Worm (Caenorhabditis elegans): Measurements from ENCODE around the gene K08D10.14.

Gene K08D10.14

DNA sequence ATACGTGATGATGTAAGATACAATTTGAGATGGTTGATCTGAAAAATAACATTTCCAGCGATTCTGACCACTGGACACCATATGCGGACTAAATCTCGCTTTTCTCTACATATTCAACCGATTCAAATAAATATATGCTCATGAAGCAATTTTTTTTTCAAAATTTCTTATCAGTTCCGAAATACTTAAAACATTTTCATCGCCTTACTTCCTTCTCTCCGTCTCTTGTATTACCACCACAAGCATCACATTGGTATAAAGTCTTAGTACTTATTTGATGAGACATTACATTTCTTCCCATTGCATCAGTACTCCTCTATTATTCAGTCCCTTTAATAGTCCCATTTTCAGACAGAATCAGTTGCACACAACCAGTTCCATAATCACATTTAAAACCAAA is at the start of gene K08D10.14:
K08D10.14 (plus strand) TSS at position 301 of the 400 bp plus-strand sequence.
- TF ChIP-seq fos-1 (tag; optimal IDR thresholded peaks at IDR 0.05) (peak; percentile 0), nhr-77 (tag; optimal IDR thresholded peaks at IDR 0.05) (no peak)

DNA sequence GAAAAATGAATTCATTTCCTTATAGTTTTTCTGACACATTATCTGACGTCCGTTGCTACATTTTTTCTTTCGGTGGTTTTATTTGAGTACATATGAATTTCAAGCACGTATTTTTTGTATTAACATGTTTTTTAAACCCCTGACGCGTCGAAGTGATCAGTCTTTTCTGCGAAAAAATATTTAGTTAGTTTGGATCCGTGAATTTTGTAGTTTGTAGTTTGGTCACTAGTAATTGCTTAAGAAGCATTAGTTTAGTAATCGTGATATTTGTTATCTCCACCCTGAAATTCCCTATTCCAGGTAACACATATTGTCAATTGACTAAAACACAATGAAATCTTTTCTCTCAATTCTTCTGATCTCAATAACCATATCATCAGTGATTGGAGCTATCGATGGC is 46.0 kb upstream of the K08D10.14 start, which contains the start of gene C35B1.7:
C35B1.7 (plus strand) TSS at position 301 of the 400 bp plus-strand sequence.
- TF ChIP-seq nhr-6 (tag; optimal IDR thresholded peaks at IDR 0.05) (no peak), nhr-12 (tag; optimal IDR thresholded peaks at IDR 0.05) (no peak), unc-55 (GFP tag; optimal IDR thresholded peaks at IDR 0.05) (no peak), nhr-21 (tag; optimal IDR thresholded peaks at IDR 0.05) (no peak), lin-39 (tag; optimal IDR thresholded peaks at IDR 0.05) (no peak), sem-4 (tag; optimal IDR thresholded peaks at IDR 0.05) (no peak), aly-2 (tag; optimal IDR thresholded peaks at IDR 0.05) (no peak), ama-1 (optimal IDR thresholded peaks at IDR 0.05) (no peak), blmp-1 (tag; optimal IDR thresholded peaks at IDR 0.05; ENCODE audit: insufficient read depth) (no peak), snpc-4 (tag; optimal IDR thresholded peaks at IDR 0.05) (no peak), mdl-1 (tag; optimal IDR thresholded peaks at IDR 0.05) (no peak), dmd-4 (tag; optimal IDR thresholded peaks at IDR 0.05) (no peak), unc-62 (GFP tag; optimal IDR thresholded peaks at IDR 0.05) (no peak)

DNA sequence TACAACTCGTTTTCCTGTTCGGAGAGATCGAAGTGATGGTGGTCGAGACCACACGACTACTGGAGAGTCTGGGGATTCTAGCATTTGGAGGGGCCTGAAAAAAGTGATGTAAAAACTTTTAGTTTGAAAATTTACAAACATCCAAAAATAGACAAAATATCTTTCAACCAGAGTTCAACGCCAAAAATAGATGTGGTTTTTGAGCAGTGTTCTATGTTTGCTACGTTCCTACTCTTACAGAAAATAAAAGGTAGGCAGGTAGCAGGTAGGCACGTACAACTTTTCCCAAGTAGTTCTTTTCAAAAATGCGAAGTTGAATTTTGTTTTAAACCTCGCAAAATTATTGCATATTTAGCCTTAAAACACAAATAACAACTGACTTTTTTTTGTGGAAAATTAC is 42.4 kb upstream of the K08D10.14 start, which contains the start of gene F49F1.14:
F49F1.14 (minus strand) TSS at position 101 of the 400 bp plus-strand sequence.
- TF ChIP-seq sma-3 (GFP tag; optimal IDR thresholded peaks at IDR 0.05) (no peak), nhr-25 (tag; optimal IDR thresholded peaks at IDR 0.05) (no peak), elt-3 (tag; optimal IDR thresholded peaks at IDR 0.05) (no peak), lin-11 (tag; optimal IDR thresholded peaks at IDR 0.05) (no peak), alr-1 (tag; optimal IDR thresholded peaks at IDR 0.05) (no peak), nhr-129 (tag; optimal IDR thresholded peaks at IDR 0.05) (no peak), gmeb-1 (tag; optimal IDR thresholded peaks at IDR 0.05) (no peak), nhr-6 (tag; optimal IDR thresholded peaks at IDR 0.05) (no peak), unc-55 (GFP tag; optimal IDR thresholded peaks at IDR 0.05) (no peak), unc-39 (tag; optimal IDR thresholded peaks at IDR 0.05) (no peak), ztf-11 (tag; optimal IDR thresholded peaks at IDR 0.05) (no peak), lin-39 (tag; optimal IDR thresholded peaks at IDR 0.05) (no peak), nhr-21 (tag; optimal IDR thresholded peaks at IDR 0.05) (no peak), aly-2 (tag; optimal IDR thresholded peaks at IDR 0.05) (no peak), ZK546.5 (tag; optimal IDR thresholded peaks at IDR 0.05) (no peak), nhr-237 (tag; optimal IDR thresholded peaks at IDR 0.05) (no peak), nhr-77 (tag; optimal IDR thresholded peaks at IDR 0.05) (no peak), R02D3.7 (tag; optimal IDR thresholded peaks at IDR 0.05) (no peak)

DNA sequence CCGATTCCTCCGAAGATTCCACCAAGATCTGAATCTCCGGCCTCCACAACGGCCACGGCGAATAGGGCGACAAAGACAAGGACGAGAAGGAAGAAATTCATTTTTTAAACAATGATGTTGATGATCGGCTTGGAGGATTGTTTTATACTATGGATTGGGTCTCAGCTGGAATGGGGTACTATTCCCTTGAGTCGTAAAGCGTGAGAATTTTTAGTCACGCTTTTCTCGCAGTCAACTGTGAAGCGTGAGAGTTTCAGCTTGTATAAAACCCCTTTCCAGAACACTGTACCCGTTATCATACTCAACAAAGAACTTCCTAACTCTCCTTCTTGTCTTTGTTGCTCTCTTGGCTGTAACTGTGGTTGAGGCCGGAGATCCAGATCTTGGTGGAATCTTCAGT is 40.2 kb upstream of the K08D10.14 start, which contains the start of gene F49F1.15:
F49F1.15 (minus strand) TSS at position 101 of the 400 bp plus-strand sequence.
- no peak for TF ChIP-seq lin-11 (tag; optimal IDR thresholded peaks at IDR 0.05)

DNA sequence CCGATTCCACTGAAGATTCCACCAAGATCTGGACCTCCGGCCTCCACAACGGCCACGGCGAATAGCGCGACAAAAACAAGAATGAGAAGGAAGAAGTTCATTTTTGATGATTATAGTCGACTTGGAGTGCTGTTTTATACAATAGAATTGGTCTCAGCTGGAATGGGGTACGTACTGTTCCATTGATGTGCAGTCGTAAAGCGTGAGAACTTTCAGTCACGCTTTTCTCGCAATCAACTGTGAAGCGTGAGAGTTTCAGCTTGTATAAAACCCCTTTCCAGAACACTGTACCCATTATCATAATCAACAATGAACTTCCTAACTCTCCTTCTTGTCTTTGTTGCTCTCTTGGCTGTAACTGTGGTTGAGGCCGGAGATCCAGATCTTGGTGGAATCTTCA is 39.1 kb upstream of the K08D10.14 start, which contains the start of the genes F49F1.4 and F49F1.2:
F49F1.4 (minus strand) TSS at position 101 of the 400 bp plus-strand sequence.
F49F1.2 (plus strand) TSS at position 310 of the 400 bp plus-strand sequence.
- TF ChIP-seq Y55F3AM.14 (GFP tag; optimal IDR thresholded peaks at IDR 0.05): no peak
- no peak for TF ChIP-seq ztf-11 (tag; optimal IDR thresholded peaks at IDR 0.05)
- TF ChIP-seq sem-4 (tag; optimal IDR thresholded peaks at IDR 0.05): no peak
- no peak for TF ChIP-seq nhr-10 (tag; optimal IDR thresholded peaks at IDR 0.05)
- no peak for TF ChIP-seq ceh-16 (tag; optimal IDR thresholded peaks at IDR 0.05)
- TF ChIP-seq nhr-12 (tag; optimal IDR thresholded peaks at IDR 0.05): no peak

DNA sequence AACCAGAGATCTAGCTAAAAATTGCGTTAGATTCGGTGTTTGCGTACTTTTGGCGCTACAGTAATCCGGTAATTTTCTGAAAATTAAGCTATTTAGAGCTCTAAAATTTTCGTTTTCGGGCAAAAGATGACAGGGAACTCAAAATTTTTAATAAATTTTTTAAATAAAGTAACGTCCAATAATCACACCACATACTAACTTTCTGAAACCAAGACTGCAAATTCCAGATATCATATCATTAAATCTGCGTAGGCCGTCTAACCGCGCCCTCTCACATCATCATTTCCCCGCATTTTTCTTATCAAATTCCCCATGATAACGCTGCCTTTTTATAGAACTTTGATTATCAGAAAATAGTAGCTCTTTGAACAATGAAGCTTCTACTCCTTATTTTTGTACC is 37.3 kb upstream of the K08D10.14 start, which contains the start of gene drd-50:
drd-50 (plus strand) TSS at position 301 of the 400 bp plus-strand sequence.
- TF ChIP-seq fos-1 (tag; optimal IDR thresholded peaks at IDR 0.05) (peak; percentile 15), peb-1 (tag; optimal IDR thresholded peaks at IDR 0.05) (no peak)

DNA sequence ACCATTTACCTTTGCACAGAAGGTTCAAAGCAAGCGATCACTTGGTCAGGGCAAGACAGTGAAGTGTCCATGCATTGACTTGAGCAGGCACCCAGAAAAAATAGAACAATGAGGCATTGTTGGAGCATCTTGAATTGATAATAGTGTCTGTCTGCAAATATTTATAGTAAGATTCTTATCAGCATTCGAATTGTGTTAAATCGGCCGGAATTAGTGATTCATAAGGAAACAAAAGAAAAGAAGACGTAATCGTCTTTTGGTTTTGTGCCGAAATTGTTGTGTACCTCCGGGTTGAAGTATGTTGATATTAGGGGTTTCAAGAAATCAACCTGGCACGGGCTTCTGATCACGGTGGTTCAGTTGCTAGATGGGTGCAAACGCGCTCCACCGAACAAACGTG is 34.5 kb upstream of the K08D10.14 start, which contains the start of gene F49F1.5:
F49F1.5 (minus strand) TSS at position 153 of the 400 bp plus-strand sequence.
- TF ChIP-seq crh-2 (tag; optimal IDR thresholded peaks at IDR 0.05) (no peak), peb-1 (tag; optimal IDR thresholded peaks at IDR 0.05) (no peak), lin-39 (tag; optimal IDR thresholded peaks at IDR 0.05) (no peak), nhr-12 (tag; optimal IDR thresholded peaks at IDR 0.05) (no peak), sma-9 (GFP tag; optimal IDR thresholded peaks at IDR 0.05) (no peak), sma-9 (tag; optimal IDR thresholded peaks at IDR 0.05) (no peak), ztf-1 (GFP tag; conservative IDR thresholded peaks at IDR 0.05) (no peak), F13H6.1 (tag; optimal IDR thresholded peaks at IDR 0.05) (no peak), ztf-4 (tag; optimal IDR thresholded peaks at IDR 0.05) (no peak), R02D3.7 (tag; optimal IDR thresholded peaks at IDR 0.05) (no peak), unc-39 (tag; optimal IDR thresholded peaks at IDR 0.05) (no peak), lin-13 (GFP tag; optimal IDR thresholded peaks at IDR 0.05) (no peak), unc-62 (GFP tag; optimal IDR thresholded peaks at IDR 0.05) (no peak), gmeb-1 (tag; optimal IDR thresholded peaks at IDR 0.05) (no peak), mbf-1 (tag; optimal IDR thresholded peaks at IDR 0.05) (no peak), sma-3 (GFP tag; optimal IDR thresholded peaks at IDR 0.05) (no peak), elt-1 (tag; optimal IDR thresholded peaks at IDR 0.05) (no peak), nhr-11 (tag; optimal IDR thresholded peaks at IDR 0.05) (no peak), unc-55 (GFP tag; optimal IDR thresholded peaks at IDR 0.05) (no peak), elt-3 (tag; optimal IDR thresholded peaks at IDR 0.05) (no peak)
